Fruit fly (Drosophila melanogaster): ENCODE measurements around the gene CG46465.

dm6 chr2L:18979407-18979806 lies 12.9 kb upstream of the CG46465 start:
- TF ChIP-seq Crg-1 (GFP tag; optimal IDR thresholded peaks at IDR 0.05), result no peak
- TF ChIP-seq CG12768 (GFP tag; optimal IDR thresholded peaks at IDR 0.05), result no peak
- TF ChIP-seq CG33017 (tag; optimal IDR thresholded peaks at IDR 0.05), result no peak
- TF ChIP-seq tj (GFP tag; optimal IDR thresholded peaks at IDR 0.05), result no peak
- TF ChIP-seq CG1620 (GFP tag; optimal IDR thresholded peaks at IDR 0.05), result no peak
- TF ChIP-seq toe (GFP tag; optimal IDR thresholded peaks at IDR 0.05), result no peak
- TF ChIP-seq pad (GFP tag; optimal IDR thresholded peaks at IDR 0.05), result no peak
- TF ChIP-seq cic (GFP tag; optimal IDR thresholded peaks at IDR 0.05), result no peak
- TF ChIP-seq CG11617 (GFP tag; optimal IDR thresholded peaks at IDR 0.05), result no peak
- TF ChIP-seq kay (GFP tag; ENCODE audit: borderline replicate concordance), result no peak
- no peak for TF ChIP-seq Mnt (GFP tag; optimal IDR thresholded peaks at IDR 0.05)
- no peak for TF ChIP-seq CG5204 (GFP tag; optimal IDR thresholded peaks at IDR 0.05)
- TF ChIP-seq Hr96 (GFP tag; optimal IDR thresholded peaks at IDR 0.05), result no peak
- TF ChIP-seq CG14711 (tag; optimal IDR thresholded peaks at IDR 0.05), result no peak

Measured in whole organism, adult.